Fruit fly (Drosophila melanogaster): Measurements from ENCODE around the gene Archease.

Gene Archease

DNA sequence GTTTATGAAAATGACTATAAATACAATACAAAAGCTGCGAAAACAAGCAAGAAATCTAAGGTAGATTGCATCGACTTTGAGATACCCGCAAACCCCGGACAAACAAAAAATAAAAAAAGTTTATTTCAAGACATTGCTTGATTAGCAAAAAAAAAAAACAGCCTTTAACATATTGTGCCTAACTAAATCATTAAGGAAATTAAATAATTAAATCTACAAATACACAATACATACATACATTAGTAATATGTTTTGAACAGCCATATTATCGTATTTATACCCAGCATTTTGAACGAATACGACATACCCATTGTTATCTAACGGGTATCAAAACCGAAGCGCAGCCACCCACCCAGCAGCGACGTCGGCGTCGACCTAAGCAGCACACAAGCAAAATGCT, 49.9 kb downstream of the Archease start (continued):
- peak; percentile 21; the same call in 1 of the 3 replicates for TF ChIP-seq croc (GFP tag; conservative IDR thresholded peaks at IDR 0.05)
- peak; percentile 22 for TF ChIP-seq CG6854 (GFP tag; optimal IDR thresholded peaks at IDR 0.05)
- no peak for TF ChIP-seq CG17802 (tag; optimal IDR thresholded peaks at IDR 0.05)
- TF ChIP-seq CG1792 (GFP tag; optimal IDR thresholded peaks at IDR 0.05): no peak
- peak; percentile 97 for TF ChIP-seq D19B (GFP tag; optimal IDR thresholded peaks at IDR 0.05)
- no peak for TF ChIP-seq tap (tag; optimal IDR thresholded peaks at IDR 0.05)
- no peak for TF ChIP-seq usp (GFP tag; optimal IDR thresholded peaks at IDR 0.05)
- TF ChIP-seq CG14667 (GFP tag; IDR thresholded peaks at IDR 0.05): no peak
- TF ChIP-seq fd64A (GFP tag; optimal IDR thresholded peaks at IDR 0.05): no peak
- TF ChIP-seq CG30403 (GFP tag; optimal IDR thresholded peaks at IDR 0.05): peak; percentile 71
- peak; percentile 43 for TF ChIP-seq Fer3 (tag; optimal IDR thresholded peaks at IDR 0.05)
- no peak for TF ChIP-seq Doc3 (GFP tag; IDR thresholded peaks at IDR 0.05; ENCODE audit: partially characterized antibody)
- no peak for TF ChIP-seq Nf-YA (GFP tag; IDR thresholded peaks at IDR 0.05)
- TF ChIP-seq Oli (tag; optimal IDR thresholded peaks at IDR 0.05): peak; percentile 78
- TF ChIP-seq gem (tag; optimal IDR thresholded peaks at IDR 0.05): peak; percentile 81
- TF ChIP-seq mam (GFP tag; optimal IDR thresholded peaks at IDR 0.05): peak; percentile 29
- no peak for TF ChIP-seq sug (tag; optimal IDR thresholded peaks at IDR 0.05)
- TF ChIP-seq GATAe (GFP tag; conservative IDR thresholded peaks at IDR 0.05): no peak
- TF ChIP-seq B-H1 (GFP tag; IDR thresholded peaks at IDR 0.05): no peak
- peak; percentile 2 for TF ChIP-seq CG12942 (GFP tag; optimal IDR thresholded peaks at IDR 0.05)
- TF ChIP-seq org-1 (GFP tag; optimal IDR thresholded peaks at IDR 0.05): no peak
- peak; percentile 17 for TF ChIP-seq CG9817 (tag; optimal IDR thresholded peaks at IDR 0.05)
- TF ChIP-seq CG5953 (GFP tag; IDR thresholded peaks at IDR 0.05): no peak
- TF ChIP-seq Asciz (GFP tag; optimal IDR thresholded peaks at IDR 0.05): no peak
- TF ChIP-seq CG10979 (tag; optimal IDR thresholded peaks at IDR 0.05): peak; percentile 24
- TF ChIP-seq unpg (GFP tag; optimal IDR thresholded peaks at IDR 0.05): peak; percentile 56
- TF ChIP-seq Hr3 (GFP tag; optimal IDR thresholded peaks at IDR 0.05): peak; percentile 43
- peak; percentile 6 for TF ChIP-seq sens (GFP tag)
- peak; percentile 73 for TF ChIP-seq CoRest (tag; optimal IDR thresholded peaks at IDR 0.05)
- no peak for TF ChIP-seq CG3847 (GFP tag; IDR thresholded peaks at IDR 0.05)
- peak; percentile 56; the same call in 1 of the 2 replicates for TF ChIP-seq CG6272 (GFP tag; IDR thresholded peaks at IDR 0.05)
- TF ChIP-seq lola (GFP tag; optimal IDR thresholded peaks at IDR 0.05): no peak
- TF ChIP-seq CG32767 (GFP tag; IDR thresholded peaks at IDR 0.05): no peak
- TF ChIP-seq Sox102F (GFP tag; optimal IDR thresholded peaks at IDR 0.05): peak; percentile 74
- TF ChIP-seq HLHmδ (GFP tag; optimal IDR thresholded peaks at IDR 0.05): no peak
- peak; percentile 18 for TF ChIP-seq CG7786 (GFP tag; optimal IDR thresholded peaks at IDR 0.05)
- TF ChIP-seq yki (optimal IDR thresholded peaks at IDR 0.05): no peak
- TF ChIP-seq eve (GFP tag; optimal IDR thresholded peaks at IDR 0.05): peak in 1 of 2 experiments; percentile 69
- no peak for TF ChIP-seq CG4282 (GFP tag; optimal IDR thresholded peaks at IDR 0.05)
- TF ChIP-seq CG10274 (GFP tag; optimal IDR thresholded peaks at IDR 0.05): peak; percentile 33
- peak; percentile 17 for TF ChIP-seq CG17359 (tag; optimal IDR thresholded peaks at IDR 0.05)
- peak; percentile 34 for TF ChIP-seq Med (GFP tag)
- peak; percentile 5 for TF ChIP-seq CG2712 (tag; optimal IDR thresholded peaks at IDR 0.05)
- peak; percentile 25 for TF ChIP-seq Abd-B (GFP tag; optimal IDR thresholded peaks at IDR 0.05)
- no peak for TF ChIP-seq CG12104 (GFP tag; optimal IDR thresholded peaks at IDR 0.05)
- TF ChIP-seq CG12391 (tag; optimal IDR thresholded peaks at IDR 0.05): peak; percentile 49
- TF ChIP-seq HLH54F (GFP tag; optimal IDR thresholded peaks at IDR 0.05): peak; percentile 1
- peak; percentile 72 for TF ChIP-seq fd96Cb (tag; optimal IDR thresholded peaks at IDR 0.05)
- TF ChIP-seq Hsf (GFP tag; optimal IDR thresholded peaks at IDR 0.05): peak; percentile 63
- TF ChIP-seq CG13424 (tag; optimal IDR thresholded peaks at IDR 0.05): peak; percentile 57
- TF ChIP-seq CG1529 (GFP tag; optimal IDR thresholded peaks at IDR 0.05): no peak
- peak; percentile 3 for TF ChIP-seq slou (GFP tag; optimal IDR thresholded peaks at IDR 0.05)
